Worm (Caenorhabditis elegans): ENCODE measurements around the gene C27F2.10.

- TF ChIP-seq nhr-11 (tag; optimal IDR thresholded peaks at IDR 0.05) (no peak), ceh-82 (tag; optimal IDR thresholded peaks at IDR 0.05) (no peak), nhr-77 (tag; optimal IDR thresholded peaks at IDR 0.05) (no peak), F13H6.1 (tag; optimal IDR thresholded peaks at IDR 0.05) (no peak), dmd-4 (tag; optimal IDR thresholded peaks at IDR 0.05) (no peak), nhr-12 (tag; optimal IDR thresholded peaks at IDR 0.05) (no peak), snpc-4 (tag; optimal IDR thresholded peaks at IDR 0.05) (no peak), nhr-23 (tag; optimal IDR thresholded peaks at IDR 0.05) (no peak), zag-1 (tag; optimal IDR thresholded peaks at IDR 0.05) (no peak), lin-13 (GFP tag; optimal IDR thresholded peaks at IDR 0.05) (no peak), mdl-1 (tag; optimal IDR thresholded peaks at IDR 0.05) (no peak), ztf-11 (tag; optimal IDR thresholded peaks at IDR 0.05) (no peak)
Measured at ce11 chrIII:5036158-5036557, 49.5 kb upstream of the C27F2.10 start, which contains the start of gene C45G9.6.
